Worm (Caenorhabditis elegans): Measurements from ENCODE around the gene mlc-3.

DNA sequence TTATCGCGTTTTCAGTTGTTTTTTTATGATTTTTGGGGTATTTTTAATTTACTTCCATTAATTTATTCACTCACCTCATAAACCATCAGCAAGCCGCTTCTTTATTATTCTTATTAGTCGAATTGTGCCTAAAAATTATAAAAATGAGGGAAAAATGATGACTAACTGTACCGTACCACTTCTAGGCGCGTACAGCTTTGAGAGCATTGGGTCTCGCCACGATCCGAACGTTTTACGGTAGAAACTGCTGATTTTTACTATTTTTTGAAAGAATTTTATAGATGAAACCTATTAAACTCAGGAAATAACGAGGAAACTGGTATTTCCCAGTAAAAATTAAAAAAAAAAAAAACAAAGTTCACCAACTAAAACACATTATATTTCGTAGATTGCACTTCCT, 21.8 kb upstream of the mlc-3 start, which contains the start of gene D1044.6:
- TF ChIP-seq pqm-1 (tag; optimal IDR thresholded peaks at IDR 0.05): no peak
- no peak for TF ChIP-seq ama-1 (optimal IDR thresholded peaks at IDR 0.05)
- no peak for TF ChIP-seq hmg-11 (tag; optimal IDR thresholded peaks at IDR 0.05)
- no peak for TF ChIP-seq nfya-1 (tag; optimal IDR thresholded peaks at IDR 0.05; ENCODE audit: insufficient read depth)
- TF ChIP-seq nhr-237 (tag; optimal IDR thresholded peaks at IDR 0.05): no peak
- TF ChIP-seq unc-62 (GFP tag; optimal IDR thresholded peaks at IDR 0.05): no peak
- no peak for TF ChIP-seq daf-12 (tag; optimal IDR thresholded peaks at IDR 0.05)
- no peak for TF ChIP-seq mdl-1 (tag; optimal IDR thresholded peaks at IDR 0.05)
- no peak for TF ChIP-seq fos-1 (tag; optimal IDR thresholded peaks at IDR 0.05)
- no peak for TF ChIP-seq nhr-76 (tag; optimal IDR thresholded peaks at IDR 0.05)
- no peak for TF ChIP-seq ztf-11 (tag; optimal IDR thresholded peaks at IDR 0.05)
- no peak for TF ChIP-seq elt-3 (tag; optimal IDR thresholded peaks at IDR 0.05)
